Worm (Caenorhabditis elegans) whole organism, midembryonic: ENCODE data around the gene ugt-14.

ENCODE experiments used
- flt-1 ChIP-seq: fragments of 200-800 bp; sonication (Bioruptor generic); IDR thresholded peaks from 2 replicates; pipeline ENCODE4 v1.3.6; 2022; ENCODE audit warnings: missing genetic modification characterization, missing compliant biosample characterization
- ref-1 ChIP-seq: fragments of 200-800 bp; sonication (Bioruptor generic); conservative IDR thresholded peaks from 2 replicates; pipeline ENCODE4 v1.3.6; 2022; ENCODE audit warnings: missing genetic modification reagents, missing genetic modification characterization, missing compliant biosample characterization

ce11 chrV:4857561-4857960 is 48.5 kb upstream of the ugt-14 start:
- no peak for TF ChIP-seq ref-1 (GFP tag; lab: Robert Waterston, UW)
- TF ChIP-seq flt-1 (GFP tag; lab: Robert Waterston, UW), result no peak
